Worm (Caenorhabditis elegans): ENCODE results near the gene dur-1.

Gene dur-1

ce11 chrIV:9884257-9884656 is 43.8 kb downstream of the dur-1 start, which contains the start of the genes prp-18 and mccc-1:
TSS of gene prp-18 (minus strand) at chrIV:9884383.
TSS of gene mccc-1 (plus strand) at chrIV:9884570.
- TF ChIP-seq rcor-1 (GFP tag; IDR thresholded peaks at IDR 0.05): peak; percentile 37; the same call in 1 of the 2 replicates
- no peak for TF ChIP-seq lsy-27 (tag; optimal IDR thresholded peaks at IDR 0.05; ENCODE audit: borderline replicate concordance, insufficient read depth)
- TF ChIP-seq nhr-80 (tag; optimal IDR thresholded peaks at IDR 0.05): peak; percentile 33
- TF ChIP-seq ekl-4 (GFP tag; IDR thresholded peaks at IDR 0.05): no peak
- TF ChIP-seq snpc-3.4 (tag; optimal IDR thresholded peaks at IDR 0.05): peak; percentile 8
- TF ChIP-seq F23B12.7 (tag; optimal IDR thresholded peaks at IDR 0.05; ENCODE audit: insufficient read depth): peak; percentile 63
- peak; percentile 77; the same call in 1 of the 2 replicates for TF ChIP-seq hmg-1.2 (GFP tag; IDR thresholded peaks at IDR 0.05)
- peak; percentile 89 for TF ChIP-seq mcd-1 (GFP tag; IDR thresholded peaks at IDR 0.05)
- TF ChIP-seq ceh-27 (GFP tag; optimal IDR thresholded peaks at IDR 0.05): no peak
- peak; percentile 50; the same call in 1 of the 2 replicates for TF ChIP-seq dox-1 (GFP tag; IDR thresholded peaks at IDR 0.05)
- TF ChIP-seq attf-5 (GFP tag; optimal IDR thresholded peaks at IDR 0.05): peak; percentile 25
- TF ChIP-seq sdz-38 (tag; optimal IDR thresholded peaks at IDR 0.05): no peak
- peak; percentile 23; the same call in 1 of the 2 replicates for TF ChIP-seq madf-6 (GFP tag; IDR thresholded peaks at IDR 0.05)
- no peak for TF ChIP-seq T07F8.4 (tag; optimal IDR thresholded peaks at IDR 0.05)
- no peak for TF ChIP-seq attf-3 (GFP tag; conservative IDR thresholded peaks at IDR 0.05)
- TF ChIP-seq snpc-1.3 (tag; optimal IDR thresholded peaks at IDR 0.05; ENCODE audit: insufficient read depth): peak; percentile 16
- no peak for TF ChIP-seq bed-2 (GFP tag; IDR thresholded peaks at IDR 0.05)
- no peak for TF ChIP-seq B0261.1 (tag; optimal IDR thresholded peaks at IDR 0.05)
- TF ChIP-seq cebp-2 (GFP tag; IDR thresholded peaks at IDR 0.05): no peak
- peak; percentile 23 for TF ChIP-seq him-1 (tag; optimal IDR thresholded peaks at IDR 0.05)
- TF ChIP-seq Y95B8A.8 (GFP tag; IDR thresholded peaks at IDR 0.05): no peak
- TF ChIP-seq lsl-1 (GFP tag; optimal IDR thresholded peaks at IDR 0.05): peak; percentile 40
- TF ChIP-seq F33H1.4 (GFP tag; IDR thresholded peaks at IDR 0.05): peak; percentile 47; the same call in 1 of the 2 replicates
- TF ChIP-seq snpc-4 (GFP tag; optimal IDR thresholded peaks at IDR 0.05): no peak
- TF ChIP-seq snpc-4 (tag; optimal IDR thresholded peaks at IDR 0.05): peak in 2 of 4 experiments; percentile 35 to 44
- peak; percentile 12 for TF ChIP-seq F49E8.2 (tag; optimal IDR thresholded peaks at IDR 0.05; ENCODE audit: insufficient read depth)
- peak; percentile 20 for TF ChIP-seq dpl-1 (GFP tag; optimal IDR thresholded peaks at IDR 0.05)
- peak; percentile 2 for TF ChIP-seq unc-130 (GFP tag; optimal IDR thresholded peaks at IDR 0.05)

DNA sequence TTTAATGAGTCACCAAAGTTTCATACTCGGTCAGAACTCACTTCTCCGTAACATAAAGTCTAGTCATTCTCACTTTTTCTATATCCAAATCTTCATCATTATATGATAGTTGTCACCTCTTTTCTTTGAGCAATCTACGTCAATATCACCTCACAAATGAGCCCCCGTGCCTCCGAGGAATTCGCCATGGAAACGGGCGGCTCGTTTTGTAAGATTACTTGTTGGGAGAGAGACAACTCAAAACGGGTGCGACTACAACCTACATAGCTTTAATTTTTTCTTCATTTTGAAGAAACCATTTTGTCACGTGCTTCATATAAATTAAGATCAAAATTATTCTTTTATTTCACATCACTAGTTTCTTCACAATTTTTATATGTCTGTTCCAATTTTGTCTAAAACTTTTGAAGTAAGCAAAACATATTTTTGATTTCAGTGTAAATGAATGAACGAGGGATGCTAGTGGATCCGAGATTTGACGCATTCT is 49.1 kb downstream of the dur-1 start, which contains the start of gene nhr-4:
Gene nhr-4, plus strand, starts transcription at position 437 of the 487 bp plus-strand sequence.
- TF ChIP-seq hmg-1.2 (GFP tag; IDR thresholded peaks at IDR 0.05): no peak
- no peak for TF ChIP-seq nhr-179 (tag; optimal IDR thresholded peaks at IDR 0.05)
- no peak for TF ChIP-seq Y67H2A.10 (GFP tag; conservative IDR thresholded peaks at IDR 0.05)
- TF ChIP-seq lin-35 (GFP tag; optimal IDR thresholded peaks at IDR 0.05): no peak
- TF ChIP-seq xnd-1 (tag; optimal IDR thresholded peaks at IDR 0.05): no peak

DNA sequence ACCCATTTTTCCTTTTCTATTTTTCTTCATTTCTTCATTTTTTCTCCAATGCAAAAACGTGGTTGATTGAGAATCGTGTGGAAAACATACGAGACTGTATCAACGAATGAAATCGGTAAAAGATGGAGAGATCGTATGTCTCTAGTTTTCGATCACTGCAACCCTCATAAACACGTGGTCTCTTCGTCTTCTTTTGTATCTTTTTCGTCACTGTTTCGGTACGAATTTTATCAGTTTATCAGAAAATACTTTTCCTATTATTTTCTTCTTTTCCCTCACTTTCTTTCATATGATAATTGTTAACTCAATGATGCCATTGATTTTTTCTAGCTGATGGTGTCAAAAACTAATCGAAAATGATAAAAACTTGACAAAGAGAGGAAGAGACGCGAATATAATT is 52.4 kb downstream of the dur-1 start:
- TF ChIP-seq pbrm-1 (GFP tag; IDR thresholded peaks at IDR 0.05): no peak
- no peak for TF ChIP-seq chd-7 (tag; optimal IDR thresholded peaks at IDR 0.05)
- TF ChIP-seq him-1 (tag; optimal IDR thresholded peaks at IDR 0.05): no peak
- no peak for TF ChIP-seq ztf-28 (GFP tag; IDR thresholded peaks at IDR 0.05)
- TF ChIP-seq ekl-4 (GFP tag; IDR thresholded peaks at IDR 0.05): no peak
- TF ChIP-seq ZK185.1 (tag; optimal IDR thresholded peaks at IDR 0.05; ENCODE audit: poor library complexity, severe bottlenecking): no peak
- no peak for TF ChIP-seq lir-1 (GFP tag; conservative IDR thresholded peaks at IDR 0.05)
- no peak for TF ChIP-seq nfya-2 (GFP tag; IDR thresholded peaks at IDR 0.05)
- TF ChIP-seq aptf-2 (GFP tag; conservative IDR thresholded peaks at IDR 0.05): no peak
- no peak for TF ChIP-seq unc-130 (GFP tag; optimal IDR thresholded peaks at IDR 0.05)
- no peak for TF ChIP-seq Y79H2A.3 (GFP tag; conservative IDR thresholded peaks at IDR 0.05)
- no peak for TF ChIP-seq gei-17 (GFP tag; optimal IDR thresholded peaks at IDR 0.05)
- TF ChIP-seq C06A6.2 (GFP tag; conservative IDR thresholded peaks at IDR 0.05): no peak; the same call in 1 of the 2 replicates
- TF ChIP-seq atf-7 (tag; optimal IDR thresholded peaks at IDR 0.05): peak; percentile 0
- TF ChIP-seq ztf-25 (GFP tag; IDR thresholded peaks at IDR 0.05): no peak
- TF ChIP-seq ama-1 (optimal IDR thresholded peaks at IDR 0.05): no peak
- TF ChIP-seq ama-1 (GFP tag; optimal IDR thresholded peaks at IDR 0.05): no peak

All from whole organism, young adult.